Fruit fly (Drosophila melanogaster): ENCODE results near the gene CG32536.

The CG32536 gene

dm6 chrX:19268484-19269068 lies 8.1 kb downstream of the CG32536 start, which contains the start of gene CG8010 (continued):
- TF ChIP-seq NC2α (GFP tag; optimal IDR thresholded peaks at IDR 0.05) (no peak), CG12659 (GFP tag; optimal IDR thresholded peaks at IDR 0.05) (peak; percentile 46), Max (GFP tag; optimal IDR thresholded peaks at IDR 0.05) (peak; percentile 22), wor (GFP tag; IDR thresholded peaks at IDR 0.05) (no peak), ems (GFP tag; optimal IDR thresholded peaks at IDR 0.05) (peak; percentile 68), MBD-R2 (GFP tag; IDR thresholded peaks at IDR 0.05) (peak; percentile 89), ash1 (GFP tag; optimal IDR thresholded peaks at IDR 0.05) (no peak), cato (GFP tag; optimal IDR thresholded peaks at IDR 0.05; ENCODE audit: borderline replicate concordance) (no peak), CG7963 (GFP tag; IDR thresholded peaks at IDR 0.05; ENCODE audit: partially characterized antibody) (peak; percentile 42; the same call in 1 of the 3 replicates), Lhr (GFP tag; optimal IDR thresholded peaks at IDR 0.05) (no peak), CG34224 (GFP tag; IDR thresholded peaks at IDR 0.05; ENCODE audit: partially characterized antibody) (peak; percentile 67), fu2 (GFP tag; optimal IDR thresholded peaks at IDR 0.05) (peak; percentile 7), Hr51 (GFP tag; optimal IDR thresholded peaks at IDR 0.05) (peak in 1 of 2 experiments; percentile 4), Stat92E (GFP tag; optimal IDR thresholded peaks at IDR 0.05) (no peak), CG7786 (GFP tag; optimal IDR thresholded peaks at IDR 0.05) (no peak), CG13296 (GFP tag; optimal IDR thresholded peaks at IDR 0.05) (peak; percentile 5), Fer1 (GFP tag; optimal IDR thresholded peaks at IDR 0.05) (peak; percentile 65), MESR4 (GFP tag; optimal IDR thresholded peaks at IDR 0.05) (peak; percentile 87), CG4707 (GFP tag; optimal IDR thresholded peaks at IDR 0.05) (no peak), sob (GFP tag; IDR thresholded peaks at IDR 0.05) (0 out of 2 replicates have a peak, but pooled peaks have one; percentile 24), CG10267 (tag; optimal IDR thresholded peaks at IDR 0.05) (peak; percentile 40), vfl (GFP tag; optimal IDR thresholded peaks at IDR 0.05) (peak; percentile 13), YL-1 (GFP tag; optimal IDR thresholded peaks at IDR 0.05) (peak; percentile 71), hth (optimal IDR thresholded peaks at IDR 0.05) (no peak), twi (tag; optimal IDR thresholded peaks at IDR 0.05) (peak; percentile 35), sens-2 (GFP tag; IDR thresholded peaks at IDR 0.05) (no peak), CG10366 (GFP tag; IDR thresholded peaks at IDR 0.05) (peak; percentile 24; the same call in 1 of the 2 replicates), lbe (GFP tag; optimal IDR thresholded peaks at IDR 0.05) (no peak), sisA (GFP tag; IDR thresholded peaks at IDR 0.05) (no peak), Elba2 (GFP tag; optimal IDR thresholded peaks at IDR 0.05) (no peak), Sin3A (optimal IDR thresholded peaks at IDR 0.05) (peak; percentile 13), E2f2 (GFP tag; IDR thresholded peaks at IDR 0.05) (peak; percentile 92), Trl (optimal IDR thresholded peaks at IDR 0.05) (no peak), Trl (GFP tag; optimal IDR thresholded peaks at IDR 0.05) (peak; percentile 9), CG3281 (GFP tag; optimal IDR thresholded peaks at IDR 0.05) (peak; percentile 44), CG9932 (GFP tag; IDR thresholded peaks at IDR 0.05) (peak; percentile 56), HLH4C (GFP tag; IDR thresholded peaks at IDR 0.05; ENCODE audit: partially characterized antibody) (peak; percentile 58; the same call in 2 of the 3 replicates), Hr3 (GFP tag; optimal IDR thresholded peaks at IDR 0.05) (no peak), unc-4 (GFP tag; IDR thresholded peaks at IDR 0.05; ENCODE audit: partially characterized antibody) (peak; percentile 47; the same call in 1 of the 2 replicates), ranshi (GFP tag; IDR thresholded peaks at IDR 0.05) (0 out of 2 replicates have a peak, but pooled peaks have one; percentile 34), hkb (optimal IDR thresholded peaks at IDR 0.05) (no peak), hkb (GFP tag; IDR thresholded peaks at IDR 0.05) (peak; percentile 34; the same call in 1 of the 2 replicates), nerfin-1 (tag; optimal IDR thresholded peaks at IDR 0.05) (peak; percentile 14), BEAF-32 (GFP tag; optimal IDR thresholded peaks at IDR 0.05) (peak; percentile 41), CG32532 (GFP tag; IDR thresholded peaks at IDR 0.05) (peak; percentile 33; the same call in 1 of the 2 replicates), trem (tag; optimal IDR thresholded peaks at IDR 0.05) (peak; percentile 30), jumu (GFP tag; optimal IDR thresholded peaks at IDR 0.05) (no peak), chinmo (GFP tag; IDR thresholded peaks at IDR 0.05; ENCODE audit: partially characterized antibody) (0 out of 4 replicates have a peak, but pooled peaks have one; percentile 67), zf30C (GFP tag; optimal IDR thresholded peaks at IDR 0.05) (peak; percentile 81), CG14441 (GFP tag; IDR thresholded peaks at IDR 0.05) (0 out of 2 replicates have a peak, but pooled peaks have one; percentile 16)

All from whole organism, embryonic.